Worm (Caenorhabditis elegans): ENCODE measurements around the gene C09E9.1.
A peak's percentile ranks its signal among the peaks of the same experiment; 100 is the strongest.

ce11 chrIV:1309600-1310207 lies 35.0 kb downstream of the C09E9.1 start, which contains the start of the genes ddx-46 and F53H1.4:
- TF ChIP-seq skn-1 (tag; optimal IDR thresholded peaks at IDR 0.05) (peak; percentile 34), fos-1 (tag; optimal IDR thresholded peaks at IDR 0.05) (no peak), pqm-1 (tag; optimal IDR thresholded peaks at IDR 0.05) (no peak), pag-3 (tag; optimal IDR thresholded peaks at IDR 0.05; ENCODE audit: borderline replicate concordance, insufficient read depth) (no peak), xbp-1 (tag; optimal IDR thresholded peaks at IDR 0.05) (peak; percentile 40), C16A3.4 (tag; optimal IDR thresholded peaks at IDR 0.05) (no peak), sox-4 (tag; optimal IDR thresholded peaks at IDR 0.05) (no peak), swsn-7 (tag; optimal IDR thresholded peaks at IDR 0.05) (no peak)
